Fruit fly (Drosophila melanogaster): Measurements from ENCODE around the gene Hibch.

DNA sequence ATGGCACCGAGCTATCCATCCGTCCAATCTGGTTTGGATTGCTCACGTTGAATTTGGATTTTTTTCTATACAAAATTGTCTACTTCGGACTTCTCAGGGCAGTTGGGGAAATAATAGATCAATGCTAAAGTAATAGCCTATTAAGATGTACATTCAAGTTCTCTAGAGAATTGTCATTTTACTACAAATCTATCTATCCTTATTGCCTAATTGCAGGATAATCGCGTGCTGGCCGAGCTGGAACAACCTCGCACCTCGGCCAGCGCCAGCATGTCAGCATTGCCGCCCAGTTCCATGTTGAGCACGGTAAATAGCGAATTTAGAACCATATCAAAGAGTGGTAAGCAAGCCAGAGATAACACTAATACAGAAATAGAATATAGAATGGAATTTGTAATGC is 25.8 kb downstream of the Hibch start, which contains the start of gene h-cup:
- no peak for TF ChIP-seq wek (GFP tag; optimal IDR thresholded peaks at IDR 0.05)
- no peak for TF ChIP-seq CG18619 (GFP tag; optimal IDR thresholded peaks at IDR 0.05)
- no peak for TF ChIP-seq CG11695 (GFP tag; IDR thresholded peaks at IDR 0.05)
- no peak for TF ChIP-seq Hmr (GFP tag; optimal IDR thresholded peaks at IDR 0.05)
- no peak for TF ChIP-seq CG17829 (tag; optimal IDR thresholded peaks at IDR 0.05)
- TF ChIP-seq Bdp1 (GFP tag; optimal IDR thresholded peaks at IDR 0.05): no peak
- no peak for TF ChIP-seq HLH4C (GFP tag; IDR thresholded peaks at IDR 0.05; ENCODE audit: partially characterized antibody)
- no peak for TF ChIP-seq bsh (GFP tag; optimal IDR thresholded peaks at IDR 0.05)
